Fruit fly (Drosophila melanogaster) whole organism, prepupa: Measurements from ENCODE around the gene CG2938.

Experiments
- Blimp-1 ChIP-seq: fragments of 200-800 bp; sonication (Bioruptor generic); optimal IDR thresholded peaks from 3 replicates; lab custom pipeline; 2017; ENCODE audit warnings: missing biosample characterization, missing genetic modification characterization, mild to moderate bottlenecking, moderate library complexity, missing genetic modification reagents
- CG10631 ChIP-seq: fragments of 200-800 bp; sonication (Bioruptor generic); optimal IDR thresholded peaks from 2 replicates; lab custom pipeline; 2016; ENCODE audit warnings: missing biosample characterization, missing genetic modification characterization
- CG11294 ChIP-seq: fragments of 200-800 bp; sonication (Bioruptor generic); IDR thresholded peaks from 2 replicates; pipeline ENCODE4 v1.3.6; 2022; ENCODE audit warnings: missing biosample characterization, missing genetic modification characterization
- CG11762 ChIP-seq: fragments of 200-800 bp; sonication (Bioruptor generic); optimal IDR thresholded peaks from 3 replicates; lab custom pipeline; 2016; ENCODE audit warnings: missing biosample characterization, missing genetic modification characterization; ENCODE audit not compliant: insufficient read depth
- CG11902 ChIP-seq: fragments of 200-800 bp; sonication (Bioruptor generic); optimal IDR thresholded peaks from 3 replicates; lab custom pipeline; 2016; ENCODE audit warnings: missing biosample characterization, missing genetic modification characterization
- CG15336 ChIP-seq: fragments of 200-800 bp; sonication (Bioruptor generic); IDR thresholded peaks from 2 replicates; pipeline ENCODE4 v1.3.6; 2022; ENCODE audit warnings: missing biosample characterization, missing genetic modification characterization
- CG1621 ChIP-seq: fragments of 200-800 bp; sonication (Bioruptor generic); optimal IDR thresholded peaks from 3 replicates; lab custom pipeline; 2018; ENCODE audit warnings: missing biosample characterization, mild to moderate bottlenecking, missing genetic modification characterization
- CG16779 ChIP-seq: fragments of 200-800 bp; sonication (Bioruptor generic); optimal IDR thresholded peaks from 3 replicates; lab custom pipeline; 2017; ENCODE audit warnings: missing biosample characterization, mild to moderate bottlenecking, missing genetic modification characterization
- CG3032 ChIP-seq: fragments of 200-800 bp; optimal IDR thresholded peaks from 2 replicates; lab custom pipeline; 2019; ENCODE audit warnings: missing biosample characterization, mild to moderate bottlenecking, missing genetic modification characterization, moderate library complexity
- CG31627 ChIP-seq: fragments of 200-800 bp; sonication (Bioruptor generic); optimal IDR thresholded peaks from 3 replicates; lab custom pipeline; 2016; ENCODE audit warnings: missing biosample characterization, missing genetic modification characterization
- CG32006 ChIP-seq: fragments of 200-800 bp; sonication (Bioruptor generic); optimal IDR thresholded peaks from 3 replicates; lab custom pipeline; 2017; ENCODE audit warnings: missing biosample characterization, mild to moderate bottlenecking, missing genetic modification characterization
- CG34406 ChIP-seq: fragments of 200-800 bp; sonication (Bioruptor generic); optimal IDR thresholded peaks from 3 replicates; lab custom pipeline; 2016; ENCODE audit warnings: missing biosample characterization, missing genetic modification characterization
- CG3919 ChIP-seq: fragments of 200-800 bp; sonication (Bioruptor generic); optimal IDR thresholded peaks from 3 replicates; lab custom pipeline; 2016; ENCODE audit warnings: missing biosample characterization, missing genetic modification characterization
- CG4318 ChIP-seq: fragments of 200-800 bp; sonication (Bioruptor generic); optimal IDR thresholded peaks from 3 replicates; lab custom pipeline; 2017; ENCODE audit warnings: missing biosample characterization, mild to moderate bottlenecking, missing genetic modification characterization
- CG6163 ChIP-seq: fragments of 200-800 bp; sonication (Bioruptor generic); IDR thresholded peaks from 3 replicates; pipeline ENCODE4 v1.3.6; 2022; ENCODE audit warnings: missing biosample characterization, missing genetic modification characterization
- CG6276 ChIP-seq: fragments of 200-800 bp; sonication (Bioruptor generic); optimal IDR thresholded peaks from 2 replicates; lab custom pipeline; 2017; ENCODE audit warnings: missing biosample characterization, mild to moderate bottlenecking, missing genetic modification characterization
- CG6792 ChIP-seq: fragments of 200-800 bp; sonication (Bioruptor generic); optimal IDR thresholded peaks from 3 replicates; lab custom pipeline; 2016; ENCODE audit warnings: missing biosample characterization, missing genetic modification characterization
- CG6808 ChIP-seq: fragments of 200-800 bp; sonication (Bioruptor generic); optimal IDR thresholded peaks from 3 replicates; lab custom pipeline; 2017; ENCODE audit warnings: missing biosample characterization, missing genetic modification characterization, mild to moderate bottlenecking, moderate library complexity, missing genetic modification reagents
- CG6854 ChIP-seq: fragments of 200-800 bp; sonication (Bioruptor generic); optimal IDR thresholded peaks from 2 replicates; lab custom pipeline; 2017; ENCODE audit warnings: missing biosample characterization, mild to moderate bottlenecking, missing genetic modification characterization
- CG8119 ChIP-seq: fragments of 200-800 bp; sonication (Bioruptor generic); IDR thresholded peaks from 3 replicates; pipeline ENCODE4 v1.3.6; 2022; ENCODE audit warnings: missing biosample characterization, missing genetic modification characterization
- CG8319 ChIP-seq: fragments of 200-800 bp; sonication (Bioruptor generic); optimal IDR thresholded peaks from 3 replicates; lab custom pipeline; 2016; ENCODE audit warnings: missing biosample characterization, missing genetic modification characterization
- CG8632 ChIP-seq: fragments of 200-800 bp; sonication (Bioruptor generic); optimal IDR thresholded peaks from 3 replicates; lab custom pipeline; 2016; ENCODE audit warnings: missing biosample characterization, missing genetic modification characterization
- Eip75B ChIP-seq: fragments of 200-800 bp; sonication (Bioruptor generic); optimal IDR thresholded peaks from 3 replicates; lab custom pipeline; 2016; ENCODE audit warnings: missing biosample characterization, missing genetic modification characterization
- Eip78C ChIP-seq: fragments of 200-800 bp; sonication (Bioruptor generic); peaks from one replicate; lab custom pipeline; 2016; ENCODE audit warnings: missing biosample characterization, missing genetic modification characterization
- Ets96B ChIP-seq: fragments of 200-800 bp; optimal IDR thresholded peaks from 2 replicates; lab custom pipeline; 2019; ENCODE audit warnings: missing biosample characterization, mild to moderate bottlenecking, missing genetic modification characterization, moderate library complexity
- Gug ChIP-seq: fragments of 200-800 bp; sonication (Bioruptor generic); IDR thresholded peaks from 2 replicates; pipeline ENCODE4 v1.3.6; 2022; ENCODE audit warnings: missing biosample characterization, missing genetic modification characterization
- Hr38 ChIP-seq: sonication (Bioruptor generic); optimal IDR thresholded peaks from 2 replicates; lab custom pipeline; 2016; ENCODE audit warnings: missing biosample characterization, missing genetic modification characterization
- Hr4 ChIP-seq: fragments of 200-800 bp; sonication (Bioruptor generic); optimal IDR thresholded peaks from 3 replicates; lab custom pipeline; 2016; ENCODE audit warnings: missing biosample characterization, missing genetic modification characterization
- Lpt ChIP-seq: fragments of 200-800 bp; sonication (Bioruptor generic); optimal IDR thresholded peaks from 3 replicates; lab custom pipeline; 2016; ENCODE audit warnings: missing biosample characterization, missing genetic modification characterization
- Met ChIP-seq: fragments of 200-800 bp; sonication (Bioruptor generic); optimal IDR thresholded peaks from 3 replicates; lab custom pipeline; 2016; ENCODE audit warnings: missing biosample characterization, missing genetic modification characterization
- OdsH ChIP-seq: fragments of 200-800 bp; sonication (Bioruptor generic); optimal IDR thresholded peaks from 3 replicates; lab custom pipeline; 2016; ENCODE audit warnings: missing biosample characterization, missing genetic modification characterization
- Sox102F ChIP-seq: fragments of 200-800 bp; sonication (Bioruptor generic); optimal IDR thresholded peaks from 2 replicates; lab custom pipeline; 2016; ENCODE audit warnings: missing biosample characterization, mild to moderate bottlenecking, missing genetic modification characterization
- Sox14 ChIP-seq: fragments of 200-800 bp; sonication (Bioruptor generic); optimal IDR thresholded peaks from 3 replicates; lab custom pipeline; 2016; ENCODE audit warnings: missing biosample characterization, missing genetic modification characterization
- dac ChIP-seq: fragments of 200-800 bp; sonication (Bioruptor generic); optimal IDR thresholded peaks from 2 replicates; lab custom pipeline; 2017; ENCODE audit warnings: missing biosample characterization, mild to moderate bottlenecking, missing genetic modification characterization
- dsx ChIP-seq: fragments of 200-800 bp; optimal IDR thresholded peaks from 3 replicates; lab custom pipeline; 2019; ENCODE audit warnings: missing biosample characterization, mild to moderate bottlenecking, missing genetic modification characterization, moderate library complexity; ENCODE audit not compliant: poor library complexity, severe bottlenecking
- eg ChIP-seq: fragments of 200-800 bp; sonication (Bioruptor generic); IDR thresholded peaks from 3 replicates; pipeline ENCODE4 v1.3.6; 2022; ENCODE audit warnings: missing biosample characterization, missing genetic modification characterization
- esn ChIP-seq: fragments of 200-800 bp; sonication (Bioruptor generic); optimal IDR thresholded peaks from 2 replicates; lab custom pipeline; 2016; ENCODE audit warnings: missing biosample characterization, mild to moderate bottlenecking, missing genetic modification characterization, moderate library complexity
- fd85E ChIP-seq: fragments of 200-800 bp; sonication (Bioruptor generic); optimal IDR thresholded peaks from 3 replicates; lab custom pipeline; 2016; ENCODE audit warnings: missing biosample characterization, missing genetic modification characterization
- lz ChIP-seq: fragments of 200-800 bp; sonication (Bioruptor generic); optimal IDR thresholded peaks from 3 replicates; lab custom pipeline; 2016; ENCODE audit warnings: missing biosample characterization, missing genetic modification characterization
- net ChIP-seq: fragments of 200-800 bp; sonication (Bioruptor generic); optimal IDR thresholded peaks from 3 replicates; lab custom pipeline; 2016; ENCODE audit warnings: missing biosample characterization, missing genetic modification characterization
- pdm3 ChIP-seq: fragments of 200-800 bp; sonication (Bioruptor generic); optimal IDR thresholded peaks from 3 replicates; lab custom pipeline; 2016; ENCODE audit warnings: missing biosample characterization, missing genetic modification characterization
- spab ChIP-seq: fragments of 200-800 bp; sonication (Bioruptor generic); optimal IDR thresholded peaks from 2 replicates; lab custom pipeline; 2017; ENCODE audit warnings: missing biosample characterization, mild to moderate bottlenecking, missing genetic modification characterization, missing genetic modification reagents
- ss ChIP-seq, 2 experiments: fragments of 200-800 bp; sonication (Bioruptor generic); optimal IDR thresholded peaks; 2 replicates in 1 of 2; 3 replicates in 1 of 2; lab custom pipeline; 2017 to 2018; ENCODE audit warnings: mild to moderate bottlenecking in 2 of 2, missing biosample characterization in 2 of 2, missing genetic modification characterization in 2 of 2, moderate library complexity in 1 of 2
- svp ChIP-seq: fragments of 200-800 bp; sonication (Bioruptor generic); peaks from one replicate; lab custom pipeline; 2016; ENCODE audit warnings: missing biosample characterization, missing genetic modification characterization
- topi ChIP-seq: fragments of 200-800 bp; sonication (Bioruptor generic); optimal IDR thresholded peaks from 3 replicates; lab custom pipeline; 2016; ENCODE audit warnings: missing biosample characterization, missing genetic modification characterization
- vri ChIP-seq: fragments of 200-800 bp; sonication (Bioruptor generic); optimal IDR thresholded peaks from 3 replicates; lab custom pipeline; 2016; ENCODE audit warnings: missing biosample characterization, mild to moderate bottlenecking, missing genetic modification characterization

CG2938 gene

DNA sequence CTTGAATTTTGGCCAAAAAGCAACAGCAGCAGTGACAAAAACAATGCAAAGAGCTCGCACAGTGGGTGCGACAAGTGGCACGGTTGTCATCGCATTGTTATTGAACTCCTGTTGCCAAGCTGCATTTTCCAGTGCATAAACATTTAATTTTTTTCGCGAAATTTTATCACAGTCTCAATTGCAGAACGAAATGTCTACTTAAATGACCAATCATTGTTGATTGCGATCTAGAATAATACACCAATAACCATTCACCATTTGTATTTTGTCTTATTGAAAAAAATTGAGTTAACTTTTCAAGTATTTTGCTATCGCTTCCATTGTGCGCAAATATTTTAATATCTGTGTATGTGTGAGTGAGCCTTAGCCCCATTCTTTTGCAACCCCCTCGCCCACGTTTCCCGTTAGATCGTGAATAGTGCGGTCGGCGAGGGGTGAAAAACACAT, 14.0 kb upstream of the CG2938 start:
- TF ChIP-seq CG10631 (GFP tag; lab: Kevin White, UChicago), result peak; percentile 42
- TF ChIP-seq topi (GFP tag; lab: Kevin White, UChicago), result no peak
- no peak for TF ChIP-seq Hr38
- TF ChIP-seq OdsH, result peak; percentile 41
- TF ChIP-seq CG15336 (GFP tag; lab: Robert Waterston, UW), result peak; percentile 52
- 0 out of 3 replicates have a peak, but pooled peaks have one; percentile 37 for TF ChIP-seq eg
- TF ChIP-seq CG8632 (GFP tag; lab: Kevin White, UChicago), result no peak
- peak; percentile 69 for TF ChIP-seq Hr4 (GFP tag; lab: Kevin White, UChicago)
- TF ChIP-seq fd85E (GFP tag; lab: Kevin White, UChicago), result no peak
- peak; percentile 0 for TF ChIP-seq Sox14
- no peak for TF ChIP-seq CG6792 (GFP tag; lab: Kevin White, UChicago)
- no peak for TF ChIP-seq CG34406 (GFP tag; lab: Kevin White, UChicago)
- no peak for TF ChIP-seq CG3032 (tag; lab: Kevin White, UChicago)
- no peak for TF ChIP-seq CG11762 (GFP tag; lab: Kevin White, UChicago)
- peak; percentile 14 for TF ChIP-seq CG4318 (GFP tag; lab: Kevin White, UChicago)
- peak; percentile 10 for TF ChIP-seq esn
- TF ChIP-seq net, result no peak
- no peak for TF ChIP-seq CG1621 (tag; lab: Kevin White, UChicago)
- no peak for TF ChIP-seq Lpt (GFP tag; lab: Kevin White, UChicago)
- TF ChIP-seq dac, result peak; percentile 19
- peak; percentile 46; the same call in 1 of the 3 replicates for TF ChIP-seq CG8119
- peak; percentile 84 for TF ChIP-seq Eip78C (GFP tag; lab: Kevin White, UChicago)
- no peak for TF ChIP-seq dsx (GFP tag; lab: Kevin White, UChicago)
- TF ChIP-seq Met (GFP tag; lab: Kevin White, UChicago), result no peak
- TF ChIP-seq Sox102F, result no peak
- TF ChIP-seq spab, result no peak
- peak; percentile 30 for TF ChIP-seq CG31627 (GFP tag; lab: Kevin White, UChicago)
- TF ChIP-seq Ets96B (tag; lab: Kevin White, UChicago), result no peak
- TF ChIP-seq CG11294 (GFP tag; lab: Robert Waterston, UW), result peak; percentile 23; the same call in 1 of the 2 replicates

DNA sequence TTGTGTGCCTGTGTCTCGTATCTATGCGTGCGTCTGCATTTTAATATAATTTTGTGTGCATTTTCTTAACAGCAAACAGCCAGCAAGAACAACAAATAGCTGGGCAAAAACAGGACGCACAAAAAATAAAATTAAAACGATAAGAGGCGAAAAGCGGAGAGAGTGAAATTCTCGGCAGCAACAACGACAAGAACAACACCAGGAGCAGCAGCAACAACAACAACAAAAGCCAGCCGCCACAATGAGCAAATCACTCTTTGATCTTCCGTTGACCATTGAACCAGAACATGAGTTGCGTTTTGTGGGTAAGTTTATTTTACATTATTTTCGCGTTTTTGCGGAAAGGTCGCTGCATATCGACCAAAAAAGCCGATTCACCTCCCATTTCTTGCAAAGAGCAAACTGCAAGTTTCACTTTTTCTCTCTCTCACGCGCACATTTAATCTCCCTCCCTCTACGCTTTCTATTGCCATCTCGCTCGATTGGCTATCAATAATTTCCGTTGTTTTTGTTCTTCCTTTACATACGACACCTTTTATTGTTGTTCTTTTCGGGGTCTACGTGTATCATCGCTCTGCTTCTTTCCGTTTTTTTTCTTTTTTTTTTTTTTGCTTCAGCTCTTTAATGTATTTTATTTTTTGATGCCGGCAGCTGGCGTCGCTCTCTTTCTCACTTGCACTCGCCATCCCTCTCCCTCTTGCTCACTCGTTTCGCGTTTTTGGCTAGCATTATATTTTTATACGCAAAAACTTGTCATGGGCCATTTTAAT, 13.3 kb upstream of the CG2938 start:
- TF ChIP-seq dac, result no peak
- TF ChIP-seq ss (GFP tag; optimal IDR thresholded peaks at IDR 0.05; lab: Kevin White, UChicago), result peak in 1 of 2 experiments; percentile 47
- no peak for TF ChIP-seq CG6854 (GFP tag; lab: Kevin White, UChicago)
- TF ChIP-seq vri (GFP tag; lab: Kevin White, UChicago), result peak; percentile 16
- no peak for TF ChIP-seq fd85E (GFP tag; lab: Kevin White, UChicago)
- TF ChIP-seq CG8632 (GFP tag; lab: Kevin White, UChicago), result peak; percentile 8
- peak; percentile 47 for TF ChIP-seq Blimp-1
- TF ChIP-seq svp (GFP tag; lab: Kevin White, UChicago), result peak; percentile 87
- TF ChIP-seq eg, result peak; percentile 39; the same call in 2 of the 3 replicates
- TF ChIP-seq Gug (GFP tag; lab: Robert Waterston, UW), result no peak
- TF ChIP-seq CG6163, result peak; percentile 56; the same call in 2 of the 3 replicates
- no peak for TF ChIP-seq pdm3 (GFP tag; lab: Kevin White, UChicago)

DNA sequence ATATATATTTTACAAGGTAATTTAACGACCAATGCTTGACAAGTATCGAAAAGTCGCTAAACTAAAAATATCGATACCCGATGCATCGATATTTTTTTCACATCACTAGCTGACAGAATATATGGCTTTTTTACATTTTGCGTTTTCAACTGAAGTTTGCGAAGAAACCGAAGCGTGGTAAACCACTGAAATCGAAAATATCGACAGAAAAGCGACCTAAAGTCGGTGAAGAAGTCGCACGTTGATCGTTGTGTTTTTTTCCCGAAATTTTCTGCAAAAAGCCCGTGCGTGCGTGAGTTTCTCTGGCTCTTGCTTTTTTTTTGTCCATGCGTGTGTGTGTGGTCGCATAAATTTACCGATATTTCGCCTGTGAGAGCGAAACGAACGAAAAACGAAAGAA, 12.6 kb upstream of the CG2938 start, which contains the start of gene Vap33:
Gene Vap33 (plus strand): TSS at position 87 of the 400 bp plus-strand sequence.
- TF ChIP-seq CG3919 (GFP tag; lab: Kevin White, UChicago) (no peak), CG6276 (GFP tag; lab: Kevin White, UChicago) (peak; percentile 7), CG32006 (GFP tag; lab: Kevin White, UChicago) (no peak), CG16779 (tag; lab: Kevin White, UChicago) (peak; percentile 8), Eip78C (GFP tag; lab: Kevin White, UChicago) (peak; percentile 44), pdm3 (GFP tag; lab: Kevin White, UChicago) (no peak), CG6808 (GFP tag; lab: Kevin White, UChicago) (no peak), CG11902 (no peak), ss (GFP tag; optimal IDR thresholded peaks at IDR 0.05; lab: Kevin White, UChicago) (peak; percentile 39 to 48), eg (0 out of 3 replicates have a peak, but pooled peaks have one; percentile 41), CG11762 (GFP tag; lab: Kevin White, UChicago) (no peak), CG6163 (peak; percentile 57; the same call in 2 of the 3 replicates), lz (GFP tag; lab: Kevin White, UChicago) (no peak), CG6854 (GFP tag; lab: Kevin White, UChicago) (no peak), vri (GFP tag; lab: Kevin White, UChicago) (no peak), CG8319 (GFP tag; lab: Kevin White, UChicago) (no peak), Eip75B (GFP tag; lab: Kevin White, UChicago) (no peak)
